Fruit fly (Drosophila melanogaster) whole organism, embryonic: ENCODE measurements around the gene Crz.

ENCODE experiments used
- Abd-B ChIP-seq: fragments of 200-800 bp; sonication (Bioruptor generic); optimal IDR thresholded peaks from 2 replicates; lab custom pipeline; 2018; ENCODE audit warnings: missing biosample characterization, mild to moderate bottlenecking, missing genetic modification characterization, moderate library complexity
- CG10267 ChIP-seq: fragments of 200-800 bp; sonication (Bioruptor generic); optimal IDR thresholded peaks from 2 replicates; lab custom pipeline; 2018; ENCODE audit warnings: missing biosample characterization, mild to moderate bottlenecking, missing genetic modification characterization, moderate library complexity
- CG10366 ChIP-seq: fragments of 200-800 bp; sonication (Bioruptor generic); IDR thresholded peaks from 2 replicates; pipeline ENCODE4 v1.3.6; 2022; ENCODE audit warnings: missing biosample characterization, missing genetic modification characterization
- CG10979 ChIP-seq: fragments of 200-800 bp; sonication (Bioruptor generic); optimal IDR thresholded peaks from 2 replicates; lab custom pipeline; 2018; ENCODE audit warnings: missing biosample characterization, mild to moderate bottlenecking, missing genetic modification characterization, moderate library complexity
- CG12071 ChIP-seq: fragments of 200-800 bp; sonication (Bioruptor generic); optimal IDR thresholded peaks from 3 replicates; lab custom pipeline; 2018; ENCODE audit warnings: missing biosample characterization, mild to moderate bottlenecking, missing genetic modification characterization
- CG12155 ChIP-seq: fragments of 200-800 bp; sonication (Bioruptor generic); optimal IDR thresholded peaks from 3 replicates; lab custom pipeline; 2016; ENCODE audit warnings: missing biosample characterization, missing genetic modification characterization
- CG12659 ChIP-seq: fragments of 200-800 bp; sonication (Bioruptor generic); optimal IDR thresholded peaks from 3 replicates; lab custom pipeline; 2017; ENCODE audit warnings: mild to moderate bottlenecking, missing biosample characterization, missing genetic modification reagents, missing genetic modification characterization
- CG14050 ChIP-seq: fragments of 200-800 bp; sonication (Bioruptor generic); IDR thresholded peaks from 3 replicates; pipeline ENCODE4 v1.3.6; 2022; ENCODE audit warnings: missing biosample characterization, missing genetic modification characterization
- CG16813 ChIP-seq: fragments of 200-800 bp; sonication (Bioruptor generic); IDR thresholded peaks from 3 replicates; pipeline ENCODE4 v1.3.6; 2022; ENCODE audit warnings: missing biosample characterization, missing genetic modification characterization; ENCODE audit not compliant: partially characterized antibody
- CG17361 ChIP-seq: fragments of 200-800 bp; sonication (Bioruptor generic); IDR thresholded peaks from 3 replicates; pipeline ENCODE4 v1.3.6; 2022; ENCODE audit warnings: missing biosample characterization, missing genetic modification characterization
- CG2712 ChIP-seq: fragments of 200-800 bp; optimal IDR thresholded peaks from 3 replicates; lab custom pipeline; 2019; ENCODE audit warnings: missing biosample characterization, mild to moderate bottlenecking, missing genetic modification characterization, moderate library complexity
- CG2889 ChIP-seq: fragments of 200-800 bp; sonication (Bioruptor generic); IDR thresholded peaks from 3 replicates; pipeline ENCODE4 v1.3.6; 2022; ENCODE audit warnings: missing biosample characterization, missing genetic modification characterization
- CG6654 ChIP-seq: fragments of 200-800 bp; sonication (Bioruptor generic); optimal IDR thresholded peaks from 2 replicates; lab custom pipeline; 2017; ENCODE audit warnings: missing biosample characterization, mild to moderate bottlenecking, missing genetic modification characterization
- CG6854 ChIP-seq: fragments of 200-800 bp; sonication (Bioruptor generic); optimal IDR thresholded peaks from 3 replicates; lab custom pipeline; 2017; ENCODE audit warnings: missing biosample characterization, mild to moderate bottlenecking, missing genetic modification characterization
- CG8281 ChIP-seq: fragments of 200-800 bp; sonication (Bioruptor generic); optimal IDR thresholded peaks from 2 replicates; lab custom pipeline; 2018; ENCODE audit warnings: missing biosample characterization, mild to moderate bottlenecking, missing genetic modification characterization, moderate library complexity
- CG8924 ChIP-seq: fragments of 200-800 bp; optimal IDR thresholded peaks from 3 replicates; lab custom pipeline; 2019; ENCODE audit warnings: missing biosample characterization, mild to moderate bottlenecking, missing genetic modification characterization, moderate library complexity
- Dll ChIP-seq: fragments of 200-800 bp; sonication (Bioruptor generic); IDR thresholded peaks from 4 replicates; pipeline ENCODE4 v1.3.6; 2022; ENCODE audit warnings: missing biosample characterization, missing genetic modification characterization; ENCODE audit not compliant: partially characterized antibody
- Dp ChIP-seq: fragments of 200-800 bp; sonication (Bioruptor generic); optimal IDR thresholded peaks from 2 replicates; lab custom pipeline; 2018; ENCODE audit warnings: missing biosample characterization, mild to moderate bottlenecking, missing genetic modification characterization, moderate library complexity
- Dref ChIP-seq: fragments of 200-800 bp; sonication (Bioruptor generic); IDR thresholded peaks from 2 replicates; pipeline ENCODE4 v1.3.6; 2022; ENCODE audit warnings: missing biosample characterization, missing genetic modification characterization
- Fer3 ChIP-seq: fragments of 200-800 bp; sonication (Bioruptor generic); optimal IDR thresholded peaks from 2 replicates; lab custom pipeline; 2018; ENCODE audit warnings: missing biosample characterization, mild to moderate bottlenecking, missing genetic modification characterization, moderate library complexity
- Gug ChIP-seq: fragments of 200-800 bp; sonication (Bioruptor generic); IDR thresholded peaks from 4 replicates; pipeline ENCODE4 v1.3.6; 2022; ENCODE audit warnings: missing biosample characterization, missing genetic modification characterization
- H2.0 ChIP-seq: fragments of 200-800 bp; sonication (Bioruptor generic); IDR thresholded peaks from 2 replicates; pipeline ENCODE4 v1.3.6; 2022; ENCODE audit warnings: missing biosample characterization, missing genetic modification characterization
- Hr3 ChIP-seq: fragments of 200-800 bp; sonication (Bioruptor generic); optimal IDR thresholded peaks from 3 replicates; lab custom pipeline; 2016; ENCODE audit warnings: missing biosample characterization, missing genetic modification characterization
- Lhr ChIP-seq: fragments of 200-800 bp; sonication (Bioruptor generic); optimal IDR thresholded peaks from 3 replicates; lab custom pipeline; 2017; ENCODE audit warnings: mild to moderate bottlenecking, missing biosample characterization, missing genetic modification reagents, missing genetic modification characterization
- Mrtf ChIP-seq: fragments of 200-800 bp; sonication (Bioruptor generic); IDR thresholded peaks from 3 replicates; pipeline ENCODE4 v1.3.6; 2022; ENCODE audit warnings: missing biosample characterization, missing genetic modification characterization
- NfI ChIP-seq: fragments of 200-800 bp; sonication (Bioruptor generic); optimal IDR thresholded peaks from 3 replicates; lab custom pipeline; 2018; ENCODE audit warnings: missing biosample characterization, mild to moderate bottlenecking, missing genetic modification characterization, moderate library complexity
- PHDP ChIP-seq: fragments of 200-800 bp; sonication (Bioruptor generic); optimal IDR thresholded peaks from 3 replicates; lab custom pipeline; 2018; ENCODE audit warnings: missing biosample characterization, mild to moderate bottlenecking, missing genetic modification characterization, moderate library complexity
- Poxn ChIP-seq: fragments of 200-800 bp; sonication (Bioruptor generic); IDR thresholded peaks from 2 replicates; pipeline ENCODE4 v1.3.6; 2022; ENCODE audit warnings: missing biosample characterization, missing genetic modification characterization
- Taf1 ChIP-seq: fragments of 200-800 bp; sonication (Bioruptor generic); IDR thresholded peaks from 2 replicates; pipeline ENCODE4 v1.3.6; 2022; ENCODE audit warnings: missing biosample characterization, missing genetic modification characterization
- ara ChIP-seq: fragments of 200-800 bp; sonication (Bioruptor generic); IDR thresholded peaks from 2 replicates; pipeline ENCODE4 v1.3.6; 2022; ENCODE audit warnings: missing biosample characterization, missing genetic modification characterization
- az2 ChIP-seq: fragments of 200-800 bp; sonication (Bioruptor generic); optimal IDR thresholded peaks from 3 replicates; lab custom pipeline; 2016; ENCODE audit warnings: missing biosample characterization, missing genetic modification characterization
- bbx ChIP-seq: fragments of 200-800 bp; sonication (Bioruptor generic); IDR thresholded peaks from 2 replicates; pipeline ENCODE4 v1.3.6; 2022; ENCODE audit warnings: missing biosample characterization, missing genetic modification characterization; ENCODE audit not compliant: partially characterized antibody
- cg ChIP-seq: fragments of 200-800 bp; sonication (Bioruptor generic); optimal IDR thresholded peaks from 3 replicates; lab custom pipeline; 2019; ENCODE audit warnings: missing biosample characterization, mild to moderate bottlenecking, missing genetic modification characterization, moderate library complexity
- chif ChIP-seq, 2 experiments: fragments of 200-800 bp; sonication (Bioruptor generic); optimal IDR thresholded peaks; 3 replicates each; lab custom pipeline; 2016; ENCODE audit warnings: missing biosample characterization in 2 of 2, missing genetic modification characterization in 2 of 2
- dmrt11E ChIP-seq: fragments of 200-800 bp; sonication (Bioruptor generic); optimal IDR thresholded peaks from 3 replicates; lab custom pipeline; 2018; ENCODE audit warnings: missing biosample characterization, mild to moderate bottlenecking, missing genetic modification characterization, moderate library complexity
- dpn ChIP-seq, 2 experiments: fragments of 200-800 bp; sonication (Bioruptor generic); optimal IDR thresholded peaks; 3 replicates each; lab custom pipeline; 2016; ENCODE audit warnings: missing biosample characterization in 2 of 2, missing genetic modification characterization in 2 of 2
- gfzf ChIP-seq: fragments of 200-800 bp; sonication (Bioruptor generic); optimal IDR thresholded peaks from 2 replicates; lab custom pipeline; 2016; ENCODE audit warnings: missing biosample characterization, mild to moderate bottlenecking, missing genetic modification characterization, moderate library complexity
- ind ChIP-seq: fragments of 200-800 bp; sonication (Bioruptor generic); optimal IDR thresholded peaks from 3 replicates; lab custom pipeline; 2016; ENCODE audit warnings: missing biosample characterization, missing genetic modification characterization
- kah ChIP-seq: fragments of 200-800 bp; sonication (Bioruptor generic); optimal IDR thresholded peaks from 2 replicates; lab custom pipeline; 2018; ENCODE audit warnings: missing biosample characterization, mild to moderate bottlenecking, missing genetic modification characterization
- lola ChIP-seq, 3 experiments: fragments of >200 bp in 2 of 3; fragments of 200-800 bp in 1 of 3; sonication (Bioruptor generic) in 1 of 3; optimal IDR thresholded peaks; 2 replicates each; lab custom pipeline; 2017 to 2019; ENCODE audit warnings: missing biosample characterization in 3 of 3, missing genetic modification characterization in 3 of 3, mild to moderate bottlenecking in 1 of 3, moderate library complexity in 1 of 3
- peb ChIP-seq: fragments of 200-800 bp; sonication (Bioruptor generic); IDR thresholded peaks from 2 replicates; pipeline ENCODE4 v1.3.6; 2022; ENCODE audit warnings: missing biosample characterization, missing genetic modification characterization
- phol ChIP-seq: fragments of 200-800 bp; sonication (Bioruptor generic); optimal IDR thresholded peaks from 3 replicates; lab custom pipeline; 2018; ENCODE audit warnings: missing biosample characterization, mild to moderate bottlenecking, missing genetic modification characterization, moderate library complexity
- ro ChIP-seq: fragments of 200-800 bp; sonication (Bioruptor generic); IDR thresholded peaks from 2 replicates; pipeline ENCODE4 v1.3.6; 2022; ENCODE audit warnings: missing biosample characterization, missing genetic modification characterization
- salm ChIP-seq: fragments of 200-800 bp; sonication (Bioruptor generic); optimal IDR thresholded peaks from 2 replicates; lab custom pipeline; 2018; ENCODE audit warnings: missing biosample characterization, mild to moderate bottlenecking, missing genetic modification characterization
- sisA ChIP-seq: fragments of 200-800 bp; sonication (Bioruptor generic); IDR thresholded peaks from 2 replicates; pipeline ENCODE4 v1.3.6; 2022; ENCODE audit warnings: missing biosample characterization, missing genetic modification characterization
- slbo ChIP-seq: fragments of 200-800 bp; sonication (Bioruptor generic); IDR thresholded peaks from 2 replicates; pipeline ENCODE4 v1.3.6; 2022; ENCODE audit warnings: missing biosample characterization, missing genetic modification characterization
- ssp ChIP-seq: fragments of 200-800 bp; sonication (Bioruptor generic); IDR thresholded peaks from 2 replicates; pipeline ENCODE4 v1.3.6; 2022; ENCODE audit warnings: missing biosample characterization, missing genetic modification characterization
- tgo ChIP-seq: fragments of 200-800 bp; sonication (Bioruptor generic); IDR thresholded peaks from 3 replicates; pipeline ENCODE4 v1.3.6; 2022; ENCODE audit warnings: missing biosample characterization, missing genetic modification characterization
- tin ChIP-seq: fragments of 200-800 bp; sonication (Bioruptor generic); optimal IDR thresholded peaks from 3 replicates; lab custom pipeline; 2016; ENCODE audit warnings: missing biosample characterization, missing genetic modification characterization
- twi ChIP-seq: fragments of 200-800 bp; optimal IDR thresholded peaks from 2 replicates; lab custom pipeline; 2019; ENCODE audit warnings: missing biosample characterization, mild to moderate bottlenecking, missing genetic modification characterization, moderate library complexity

Gene Crz

DNA sequence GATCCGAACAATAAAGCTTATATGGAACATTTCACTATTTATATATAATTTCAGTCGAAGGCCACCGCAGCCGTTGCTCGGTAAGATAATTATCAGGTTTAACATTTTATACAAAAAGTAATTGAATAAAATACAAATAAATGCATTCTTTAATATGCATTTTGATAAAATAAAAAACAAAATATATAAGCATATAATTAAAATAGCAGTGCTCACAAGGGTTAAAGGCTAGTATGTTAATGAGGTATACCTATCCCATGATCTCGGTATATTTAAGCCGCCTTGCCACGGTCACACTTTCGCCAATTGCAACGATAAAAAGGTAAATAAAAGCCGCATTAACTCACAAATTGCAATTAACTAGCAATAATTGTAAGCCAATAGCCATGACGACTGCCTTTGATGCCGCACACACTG is 5.8 kb upstream of the Crz start, which contains the start of gene Polr2I (continued):
- TF ChIP-seq ssp (peak; percentile 25; the same call in 1 of the 2 replicates), Gug (GFP tag; lab: Robert Waterston, UW) (no peak), CG10979 (peak; percentile 13), Mrtf (GFP tag; lab: Robert Waterston, UW) (no peak), CG2889 (no peak), CG12071 (no peak), CG8924 (tag; lab: Kevin White, UChicago) (peak; percentile 45), bbx (GFP tag; lab: Robert Waterston, UW) (0 out of 2 replicates have a peak, but pooled peaks have one; percentile 7), CG14050 (GFP tag; lab: Robert Waterston, UW) (no peak), cg (GFP tag; lab: Kevin White, UChicago) (no peak), lola (GFP tag; optimal IDR thresholded peaks at IDR 0.05; lab: Kevin White, UChicago) (peak in 1 of 3 experiments; percentile 40), CG8281 (no peak), Lhr (GFP tag; lab: Kevin White, UChicago) (peak; percentile 6), Hr3 (GFP tag; lab: Kevin White, UChicago) (peak; percentile 54), CG12659 (GFP tag; lab: Kevin White, UChicago) (peak; percentile 33), ind (GFP tag; lab: Kevin White, UChicago) (peak; percentile 16), twi (tag; lab: Kevin White, UChicago) (peak; percentile 15), gfzf (GFP tag; lab: Kevin White, UChicago) (peak; percentile 62), NfI (GFP tag; lab: Kevin White, UChicago) (peak; percentile 19), Fer3 (tag; lab: Kevin White, UChicago) (peak; percentile 10), PHDP (tag; lab: Kevin White, UChicago) (peak; percentile 21), Poxn (no peak), chif (GFP tag; optimal IDR thresholded peaks at IDR 0.05; lab: Kevin White, UChicago) (no peak), slbo (GFP tag; lab: Robert Waterston, UW) (peak; percentile 57; the same call in 1 of the 2 replicates), dpn (GFP tag; optimal IDR thresholded peaks at IDR 0.05; lab: Kevin White, UChicago) (peak in 1 of 2 experiments; percentile 10), CG17361 (GFP tag; lab: Robert Waterston, UW) (peak; percentile 81), salm (no peak), CG6854 (GFP tag; lab: Kevin White, UChicago) (no peak), ara (GFP tag; lab: Robert Waterston, UW) (no peak), Dll (GFP tag; lab: Robert Waterston, UW) (0 out of 4 replicates have a peak, but pooled peaks have one; percentile 49), sisA (GFP tag; lab: Robert Waterston, UW) (0 out of 2 replicates have a peak, but pooled peaks have one; percentile 10), phol (tag; lab: Kevin White, UChicago) (peak; percentile 76), dmrt11E (peak; percentile 44), CG2712 (tag; lab: Kevin White, UChicago) (peak; percentile 54), Abd-B (GFP tag; lab: Kevin White, UChicago) (peak; percentile 61), CG16813 (GFP tag; lab: Robert Waterston, UW) (no peak), CG10366 (GFP tag; lab: Robert Waterston, UW) (no peak; the same call in 1 of the 2 replicates), tgo (GFP tag; lab: Robert Waterston, UW) (peak; percentile 37; the same call in 2 of the 3 replicates), H2.0 (GFP tag; lab: Robert Waterston, UW) (peak; percentile 20; the same call in 1 of the 2 replicates), tin (GFP tag; lab: Kevin White, UChicago) (peak; percentile 25), Dp (GFP tag; lab: Kevin White, UChicago) (peak; percentile 21), Dref (GFP tag; lab: Robert Waterston, UW) (no peak), az2 (GFP tag; lab: Kevin White, UChicago) (peak; percentile 37), Taf1 (no peak), CG6654 (no peak), ro (GFP tag; lab: Robert Waterston, UW) (no peak), kah (GFP tag; lab: Kevin White, UChicago) (no peak), CG12155 (GFP tag; lab: Kevin White, UChicago) (peak; percentile 31), CG10267 (tag; lab: Kevin White, UChicago) (peak; percentile 23), peb (GFP tag; lab: Robert Waterston, UW) (no peak)
